Fruit fly (Drosophila melanogaster) whole organism, embryonic: ENCODE data around the gene PGAP2.

Experiments
- BtbVII ChIP-seq: fragments of 200-800 bp; sonication (Bioruptor generic); optimal IDR thresholded peaks from 3 replicates; lab custom pipeline; 2017; ENCODE audit warnings: missing biosample characterization, mild to moderate bottlenecking, missing genetic modification characterization
- CG12299 ChIP-seq: fragments of 200-800 bp; sonication (Bioruptor generic); optimal IDR thresholded peaks from 2 replicates; lab custom pipeline; 2018; ENCODE audit warnings: missing biosample characterization, mild to moderate bottlenecking, missing genetic modification characterization
- CG18011 ChIP-seq: fragments of 200-800 bp; sonication (Bioruptor generic); optimal IDR thresholded peaks from 2 replicates; lab custom pipeline; 2017; ENCODE audit warnings: missing biosample characterization, missing genetic modification characterization, mild to moderate bottlenecking, moderate library complexity, missing genotype
- CG2120 ChIP-seq: fragments of 200-800 bp; sonication (Bioruptor generic); optimal IDR thresholded peaks from 3 replicates; lab custom pipeline; 2016; ENCODE audit warnings: missing biosample characterization, missing genetic modification characterization
- CG30403 ChIP-seq: fragments of 200-800 bp; sonication (Bioruptor generic); optimal IDR thresholded peaks from 3 replicates; lab custom pipeline; 2016; ENCODE audit warnings: missing biosample characterization, missing genetic modification characterization
- CG3163 ChIP-seq: fragments of 200-800 bp; sonication (Bioruptor generic); optimal IDR thresholded peaks from 3 replicates; lab custom pipeline; 2016; ENCODE audit warnings: missing biosample characterization, missing genetic modification characterization
- CG34422 ChIP-seq: fragments of 200-800 bp; sonication (Bioruptor generic); IDR thresholded peaks from 3 replicates; pipeline ENCODE4 v1.3.6; 2022; ENCODE audit warnings: missing biosample characterization, missing genetic modification characterization
- CG6175 ChIP-seq: fragments of 200-800 bp; sonication (Bioruptor generic); IDR thresholded peaks from 3 replicates; pipeline ENCODE4 v1.3.6; 2022; ENCODE audit warnings: missing biosample characterization, missing genetic modification characterization
- CG6791 ChIP-seq: fragments of 200-800 bp; sonication (Bioruptor generic); IDR thresholded peaks from 3 replicates; pipeline ENCODE4 v1.3.6; 2022; ENCODE audit warnings: missing biosample characterization, missing genetic modification characterization; ENCODE audit not compliant: partially characterized antibody
- CG7987 ChIP-seq: fragments of 200-800 bp; sonication (Bioruptor generic); optimal IDR thresholded peaks from 2 replicates; lab custom pipeline; 2018; ENCODE audit warnings: missing biosample characterization, mild to moderate bottlenecking, missing genetic modification characterization, moderate library complexity
- CG9727 ChIP-seq: fragments of 200-800 bp; sonication (Bioruptor generic); optimal IDR thresholded peaks from 3 replicates; lab custom pipeline; 2017; ENCODE audit warnings: missing biosample characterization, mild to moderate bottlenecking, missing genetic modification characterization
- CG9797 ChIP-seq: fragments of 200-800 bp; sonication (Bioruptor generic); optimal IDR thresholded peaks from 3 replicates; lab custom pipeline; 2018; ENCODE audit warnings: missing biosample characterization, mild to moderate bottlenecking, missing genetic modification characterization
- Dip2 ChIP-seq: fragments of 200-800 bp; sonication (Bioruptor generic); IDR thresholded peaks from 2 replicates; pipeline ENCODE4 v1.3.6; 2022; ENCODE audit warnings: missing biosample characterization, missing genetic modification characterization
- Doc2 ChIP-seq: fragments of 200-800 bp; sonication (Bioruptor generic); IDR thresholded peaks from 2 replicates; pipeline ENCODE4 v1.3.6; 2022; ENCODE audit warnings: missing biosample characterization, missing genetic modification characterization
- Drgx ChIP-seq: fragments of 200-800 bp; sonication (Bioruptor generic); IDR thresholded peaks from 2 replicates; pipeline ENCODE4 v1.3.6; 2022; ENCODE audit warnings: missing biosample characterization, missing genetic modification characterization
- Ets65A ChIP-seq: fragments of 200-800 bp; sonication (Bioruptor generic); peaks from one replicate; lab custom pipeline; 2016; ENCODE audit warnings: missing biosample characterization, missing genetic modification characterization
- Fer2 ChIP-seq: fragments of 200-800 bp; sonication (Bioruptor generic); optimal IDR thresholded peaks from 2 replicates; lab custom pipeline; 2018; ENCODE audit warnings: missing biosample characterization, mild to moderate bottlenecking, missing genetic modification characterization, moderate library complexity
- Gug ChIP-seq: fragments of 200-800 bp; sonication (Bioruptor generic); IDR thresholded peaks from 4 replicates; pipeline ENCODE4 v1.3.6; 2022; ENCODE audit warnings: missing biosample characterization, missing genetic modification characterization
- HLH4C ChIP-seq: fragments of 200-800 bp; sonication (Bioruptor generic); IDR thresholded peaks from 3 replicates; pipeline ENCODE4 v1.3.6; 2022; ENCODE audit warnings: missing biosample characterization, missing genetic modification characterization; ENCODE audit not compliant: partially characterized antibody
- HmgD ChIP-seq: fragments of 200-800 bp; sonication (Bioruptor generic); optimal IDR thresholded peaks from 3 replicates; lab custom pipeline; 2016; ENCODE audit warnings: missing biosample characterization, missing genetic modification characterization
- Hmr ChIP-seq: fragments of 200-800 bp; sonication (Bioruptor generic); optimal IDR thresholded peaks from 3 replicates; lab custom pipeline; 2017; ENCODE audit warnings: mild to moderate bottlenecking, missing biosample characterization, missing genetic modification reagents, missing genetic modification characterization
- Jarid2 ChIP-seq: fragments of 200-800 bp; sonication (Bioruptor generic); optimal IDR thresholded peaks from 3 replicates; lab custom pipeline; 2017; ENCODE audit warnings: mild to moderate bottlenecking, missing biosample characterization, missing genetic modification reagents, missing genetic modification characterization
- NC2α ChIP-seq: fragments of 200-800 bp; sonication (Bioruptor generic); optimal IDR thresholded peaks from 2 replicates; lab custom pipeline; 2016; ENCODE audit warnings: missing biosample characterization, missing genetic modification characterization
- Nf-YC ChIP-seq: fragments of 200-800 bp; optimal IDR thresholded peaks from 3 replicates; lab custom pipeline; 2019; ENCODE audit warnings: missing biosample characterization, mild to moderate bottlenecking, missing genetic modification characterization, moderate library complexity
- Sox100B ChIP-seq: fragments of 200-800 bp; sonication (Bioruptor generic); optimal IDR thresholded peaks from 3 replicates; lab custom pipeline; 2018; ENCODE audit warnings: missing biosample characterization, mild to moderate bottlenecking, missing genetic modification characterization
- Sox102F ChIP-seq: fragments of 200-800 bp; sonication (Bioruptor generic); optimal IDR thresholded peaks from 2 replicates; lab custom pipeline; 2018; ENCODE audit warnings: missing biosample characterization, mild to moderate bottlenecking, missing genetic modification characterization, moderate library complexity
- Trl ChIP-seq, 3 experiments: fragments of >200 bp in 2 of 3; fragments of 200-800 bp in 1 of 3; sonication (Bioruptor generic) in 1 of 3; optimal IDR thresholded peaks; 2 replicates in 1 of 3; 3 replicates in 2 of 3; lab custom pipeline; 2016 to 2017; ENCODE audit warnings: missing biosample characterization in 1 of 3, missing genetic modification characterization in 1 of 3
- Xbp1 ChIP-seq: fragments of 200-800 bp; sonication (Bioruptor generic); optimal IDR thresholded peaks from 3 replicates; lab custom pipeline; 2016; ENCODE audit warnings: missing biosample characterization, mild to moderate bottlenecking, missing genetic modification characterization
- abd-A ChIP-seq: fragments of 200-800 bp; sonication (Bioruptor generic); optimal IDR thresholded peaks from 3 replicates; lab custom pipeline; 2019; ENCODE audit warnings: missing biosample characterization, mild to moderate bottlenecking, missing genetic modification characterization, moderate library complexity
- ase ChIP-seq: fragments of 200-800 bp; sonication (Bioruptor generic); IDR thresholded peaks from 3 replicates; pipeline ENCODE4 v1.3.6; 2022; ENCODE audit warnings: missing biosample characterization, missing genetic modification characterization
- ash1 ChIP-seq: fragments of 200-800 bp; sonication (Bioruptor generic); optimal IDR thresholded peaks from 2 replicates; lab custom pipeline; 2018; ENCODE audit warnings: missing biosample characterization, mild to moderate bottlenecking, missing genetic modification characterization
- bsh ChIP-seq, 2 experiments: fragments of 200-800 bp; sonication (Bioruptor generic); optimal IDR thresholded peaks; 2 replicates each; lab custom pipeline; 2017 to 2018; ENCODE audit warnings: mild to moderate bottlenecking in 2 of 2, missing biosample characterization in 2 of 2, missing genetic modification characterization in 2 of 2, moderate library complexity in 1 of 2
- crol ChIP-seq: fragments of 200-800 bp; sonication (Bioruptor generic); IDR thresholded peaks from 2 replicates; pipeline ENCODE4 v1.3.6; 2022; ENCODE audit warnings: missing biosample characterization, missing genetic modification characterization
- dm ChIP-seq: fragments of 200-800 bp; sonication (Bioruptor generic); optimal IDR thresholded peaks from 3 replicates; lab custom pipeline; 2016; ENCODE audit warnings: missing biosample characterization, missing genetic modification characterization
- dmrt11E ChIP-seq: fragments of 200-800 bp; sonication (Bioruptor generic); optimal IDR thresholded peaks from 3 replicates; lab custom pipeline; 2018; ENCODE audit warnings: missing biosample characterization, mild to moderate bottlenecking, missing genetic modification characterization, moderate library complexity
- fd3F ChIP-seq: fragments of 200-800 bp; sonication (Bioruptor generic); optimal IDR thresholded peaks from 2 replicates; lab custom pipeline; 2018; ENCODE audit warnings: missing biosample characterization, mild to moderate bottlenecking, missing genetic modification characterization, moderate library complexity
- gcm2 ChIP-seq: fragments of 200-800 bp; sonication (Bioruptor generic); optimal IDR thresholded peaks from 2 replicates; lab custom pipeline; 2016; ENCODE audit warnings: missing biosample characterization, missing genetic modification characterization
- gem ChIP-seq: fragments of 200-800 bp; sonication (Bioruptor generic); optimal IDR thresholded peaks from 2 replicates; lab custom pipeline; 2019; ENCODE audit warnings: missing biosample characterization, mild to moderate bottlenecking, missing genetic modification characterization, moderate library complexity
- grn ChIP-seq: fragments of 200-800 bp; sonication (Bioruptor generic); optimal IDR thresholded peaks from 3 replicates; lab custom pipeline; 2017; ENCODE audit warnings: missing biosample characterization, missing genetic modification characterization
- jumu ChIP-seq: fragments of 200-800 bp; sonication (Bioruptor generic); optimal IDR thresholded peaks from 3 replicates; lab custom pipeline; 2016; ENCODE audit warnings: missing biosample characterization, missing genetic modification characterization
- kni ChIP-seq: fragments of 200-800 bp; sonication (Bioruptor generic); optimal IDR thresholded peaks from 3 replicates; lab custom pipeline; 2017; ENCODE audit warnings: mild to moderate bottlenecking, missing biosample characterization, missing genetic modification reagents, missing genetic modification characterization
- lov ChIP-seq, 2 experiments: fragments of 200-800 bp in 1 of 2; fragments of >200 bp in 1 of 2; sonication (Bioruptor generic) in 1 of 2; IDR thresholded peaks in 1 of 2; optimal IDR thresholded peaks in 1 of 2; 2 replicates in 1 of 2; 3 replicates in 1 of 2; pipeline versions ENCODE4 v1.3.6 to Lab custom; 2017 to 2022; ENCODE audit warnings: missing biosample characterization in 1 of 2, missing genetic modification characterization in 1 of 2
- phol ChIP-seq: fragments of 200-800 bp; sonication (Bioruptor generic); optimal IDR thresholded peaks from 3 replicates; lab custom pipeline; 2018; ENCODE audit warnings: missing biosample characterization, mild to moderate bottlenecking, missing genetic modification characterization, moderate library complexity
- row ChIP-seq: fragments of 200-800 bp; sonication (Bioruptor generic); IDR thresholded peaks from 3 replicates; pipeline ENCODE4 v1.3.6; 2022; ENCODE audit warnings: missing biosample characterization, missing genetic modification characterization
- salm ChIP-seq: fragments of 200-800 bp; sonication (Bioruptor generic); optimal IDR thresholded peaks from 2 replicates; lab custom pipeline; 2018; ENCODE audit warnings: missing biosample characterization, mild to moderate bottlenecking, missing genetic modification characterization
- scrt ChIP-seq: fragments of 200-800 bp; sonication (Bioruptor generic); optimal IDR thresholded peaks from 2 replicates; lab custom pipeline; 2018; ENCODE audit warnings: missing biosample characterization, mild to moderate bottlenecking, missing genetic modification characterization, moderate library complexity
- shn ChIP-seq: fragments of 200-800 bp; sonication (Bioruptor generic); optimal IDR thresholded peaks from 3 replicates; lab custom pipeline; 2016; ENCODE audit warnings: missing biosample characterization, missing genetic modification characterization
- sisA ChIP-seq: fragments of 200-800 bp; sonication (Bioruptor generic); IDR thresholded peaks from 2 replicates; pipeline ENCODE4 v1.3.6; 2022; ENCODE audit warnings: missing biosample characterization, missing genetic modification characterization
- trh ChIP-seq: fragments of 200-800 bp; sonication (Bioruptor generic); optimal IDR thresholded peaks from 2 replicates; lab custom pipeline; 2016; ENCODE audit warnings: missing biosample characterization, missing genetic modification characterization
- wdn ChIP-seq: fragments of 200-800 bp; sonication (Bioruptor generic); IDR thresholded peaks from 2 replicates; pipeline ENCODE4 v1.3.6; 2022; ENCODE audit warnings: missing biosample characterization, missing genetic modification characterization

PGAP2 gene

dm6 chr2L:865851-866250 lies 46.5 kb upstream of the PGAP2 start (continued):
- TF ChIP-seq sisA (GFP tag; lab: Robert Waterston, UW) (peak; percentile 96), Ets65A (GFP tag; lab: Kevin White, UChicago) (peak; percentile 99), wdn (GFP tag; lab: Robert Waterston, UW) (peak; percentile 93), trh (GFP tag; lab: Kevin White, UChicago) (peak; percentile 94), abd-A (peak; percentile 48), CG34422 (GFP tag; lab: Robert Waterston, UW) (peak; percentile 97), Gug (peak; percentile 92), jumu (GFP tag; lab: Kevin White, UChicago) (peak; percentile 95), phol (tag; lab: Kevin White, UChicago) (peak; percentile 95), ase (peak; percentile 96), row (GFP tag; lab: Robert Waterston, UW) (peak; percentile 95), NC2α (GFP tag; lab: Kevin White, UChicago) (peak; percentile 86), dmrt11E (tag; lab: Kevin White, UChicago) (peak; percentile 94), HLH4C (GFP tag; lab: Robert Waterston, UW) (no peak), Dip2 (peak; percentile 63), shn (GFP tag; lab: Kevin White, UChicago) (peak; percentile 89), Sox100B (GFP tag; lab: Kevin White, UChicago) (peak; percentile 91), fd3F (GFP tag; lab: Kevin White, UChicago) (peak; percentile 93), crol (peak; percentile 87), gcm2 (GFP tag; lab: Kevin White, UChicago) (peak; percentile 95), Xbp1 (GFP tag; lab: Kevin White, UChicago) (peak; percentile 97), lov (optimal IDR thresholded peaks at IDR 0.05; lab: Kevin White, UChicago) (no peak), lov (GFP tag; IDR thresholded peaks at IDR 0.05; lab: Robert Waterston, UW) (peak; percentile 97), salm (peak; percentile 93), dm (peak; percentile 87), Fer2 (peak; percentile 88), scrt (GFP tag; lab: Kevin White, UChicago) (peak; percentile 92), ash1 (GFP tag; lab: Kevin White, UChicago) (peak; percentile 92), gem (tag; lab: Kevin White, UChicago) (peak; percentile 97), CG6175 (GFP tag; lab: Robert Waterston, UW) (peak; percentile 89), HmgD (GFP tag; lab: Kevin White, UChicago) (peak; percentile 66), CG2120 (peak; percentile 97), Doc2 (GFP tag; lab: Robert Waterston, UW) (peak; percentile 73), CG30403 (peak; percentile 98), bsh (GFP tag; optimal IDR thresholded peaks at IDR 0.05; lab: Kevin White, UChicago) (peak; percentile 89 to 96), kni (GFP tag; lab: Kevin White, UChicago) (peak; percentile 74), Jarid2 (GFP tag; lab: Kevin White, UChicago) (peak; percentile 77), CG9727 (peak; percentile 97), Drgx (GFP tag; lab: Robert Waterston, UW) (peak; percentile 98), CG9797 (GFP tag; lab: Kevin White, UChicago) (peak; percentile 48), CG6791 (no peak), CG18011 (peak; percentile 71), grn (peak; percentile 86), CG12299 (tag; lab: Kevin White, UChicago) (peak; percentile 90), Nf-YC (tag; lab: Kevin White, UChicago) (peak; percentile 79), Sox102F (peak; percentile 98), Hmr (GFP tag; lab: Kevin White, UChicago) (peak; percentile 96), CG7987 (GFP tag; lab: Kevin White, UChicago) (peak; percentile 92), Trl (optimal IDR thresholded peaks at IDR 0.05; lab: Kevin White, UChicago) (no peak), Trl (GFP tag; optimal IDR thresholded peaks at IDR 0.05; lab: Kevin White, UChicago) (peak; percentile 96), BtbVII (peak; percentile 93), CG3163 (peak; percentile 70)
